Worm (Caenorhabditis elegans) whole organism, mixed stage, embryonic: ENCODE data around the gene lin-39.

Experiments used
- bed-3 ChIP-seq: fragments of 200-800 bp; sonication (Bioruptor generic); optimal IDR thresholded peaks from 3 replicates; lab custom pipeline; 2018; ENCODE audit warnings: mild to moderate bottlenecking, missing genetic modification characterization, moderate library complexity, missing compliant biosample characterization
- blmp-1 ChIP-seq: fragments of 150-350 bp; optimal IDR thresholded peaks from 2 replicates; lab custom pipeline; 2014; ENCODE audit warnings: missing biosample characterization, missing genetic modification characterization
- ceh-39 ChIP-seq: fragments of 150-350 bp; optimal IDR thresholded peaks from 2 replicates; lab custom pipeline; 2014; ENCODE audit warnings: missing biosample characterization, missing genetic modification characterization
- ceh-43 ChIP-seq: fragments of 200-800 bp; sonication (Bioruptor generic); optimal IDR thresholded peaks from 2 replicates; lab custom pipeline; 2018; ENCODE audit warnings: mild to moderate bottlenecking, missing genetic modification characterization, moderate library complexity, missing compliant biosample characterization
- ceh-83 ChIP-seq: fragments of 200-800 bp; sonication (Bioruptor generic); optimal IDR thresholded peaks from 2 replicates; lab custom pipeline; 2018; ENCODE audit warnings: mild to moderate bottlenecking, missing genetic modification characterization, missing compliant biosample characterization
- ces-1 ChIP-seq: fragments of 150-350 bp; optimal IDR thresholded peaks from 2 replicates; lab custom pipeline; 2014; ENCODE audit warnings: missing biosample characterization, missing genetic modification reagents, missing genetic modification characterization
- cnd-1 ChIP-seq: fragments of 200-800 bp; sonication (Bioruptor generic); optimal IDR thresholded peaks from 2 replicates; lab custom pipeline; 2018; ENCODE audit warnings: mild to moderate bottlenecking, missing genetic modification characterization, missing compliant biosample characterization
- drap-1 ChIP-seq: fragments of 200-800 bp; sonication (Bioruptor generic); optimal IDR thresholded peaks from 3 replicates; lab custom pipeline; 2018; ENCODE audit warnings: mild to moderate bottlenecking, missing genetic modification characterization, missing compliant biosample characterization
- elt-1 ChIP-seq: sonication (generic microtip); optimal IDR thresholded peaks from 2 replicates; lab custom pipeline; 2017; ENCODE audit warnings: missing genetic modification characterization, mild to moderate bottlenecking, missing compliant biosample characterization, antibody characterized with exemption, moderate library complexity, borderline replicate concordance; ENCODE audit not compliant: insufficient read depth
- elt-3 ChIP-seq: fragments of 150-350 bp; optimal IDR thresholded peaks from 2 replicates; lab custom pipeline; 2014; ENCODE audit warnings: missing biosample characterization, missing genetic modification characterization
- flh-1 ChIP-seq: fragments of 200-800 bp; sonication (Bioruptor generic); optimal IDR thresholded peaks from 2 replicates; lab custom pipeline; 2018; ENCODE audit warnings: mild to moderate bottlenecking, missing genetic modification characterization, moderate library complexity, missing compliant biosample characterization
- ham-2 ChIP-seq: fragments of 200-800 bp; sonication (Bioruptor generic); optimal IDR thresholded peaks from 2 replicates; lab custom pipeline; 2018; ENCODE audit warnings: mild to moderate bottlenecking, missing genetic modification characterization, missing compliant biosample characterization
- hlh-1 ChIP-seq: fragments of 150-350 bp; optimal IDR thresholded peaks from 2 replicates; lab custom pipeline; 2014; ENCODE audit warnings: missing biosample characterization, missing genetic modification reagents, missing genetic modification characterization
- mep-1 ChIP-seq: fragments of 150-350 bp; optimal IDR thresholded peaks from 2 replicates; lab custom pipeline; 2017; ENCODE audit warnings: missing biosample characterization, missing genetic modification reagents, missing genetic modification characterization, inconsistent platforms
- mls-2 ChIP-seq: sonication (generic microtip); optimal IDR thresholded peaks from 2 replicates; lab custom pipeline; 2016; ENCODE audit warnings: mild to moderate bottlenecking, missing genetic modification characterization, moderate library complexity, missing compliant biosample characterization
- nhr-12 ChIP-seq: fragments of 150-350 bp; optimal IDR thresholded peaks from 2 replicates; lab custom pipeline; 2014; ENCODE audit warnings: missing biosample characterization, missing genetic modification characterization
- nhr-2 ChIP-seq: fragments of 150-350 bp; optimal IDR thresholded peaks from 2 replicates; lab custom pipeline; 2014; ENCODE audit warnings: missing biosample characterization, missing genetic modification characterization
- nhr-237 ChIP-seq: fragments of 150-350 bp; optimal IDR thresholded peaks from 2 replicates; lab custom pipeline; 2014; ENCODE audit warnings: missing biosample characterization, missing genetic modification characterization
- nhr-28 ChIP-seq: fragments of 150-350 bp; optimal IDR thresholded peaks from 2 replicates; lab custom pipeline; 2014; ENCODE audit warnings: missing biosample characterization, missing genetic modification characterization
- nhr-76 ChIP-seq: sonication (generic microtip); optimal IDR thresholded peaks from 2 replicates; lab custom pipeline; 2017; ENCODE audit warnings: missing biosample characterization, missing genetic modification characterization
- sem-2 ChIP-seq: fragments of 200-800 bp; sonication (Bioruptor generic); optimal IDR thresholded peaks from 2 replicates; lab custom pipeline; 2018; ENCODE audit warnings: mild to moderate bottlenecking, missing genetic modification characterization, missing compliant biosample characterization
- sptf-1 ChIP-seq: sonication (generic microtip); optimal IDR thresholded peaks from 2 replicates; lab custom pipeline; 2017; ENCODE audit warnings: mild to moderate bottlenecking, missing genetic modification characterization, moderate library complexity, missing compliant biosample characterization
- tbx-8 ChIP-seq: fragments of 200-800 bp; sonication (Bioruptor generic); optimal IDR thresholded peaks from 2 replicates; lab custom pipeline; 2018; ENCODE audit warnings: mild to moderate bottlenecking, missing genetic modification characterization, moderate library complexity, missing compliant biosample characterization
- unc-39 ChIP-seq: fragments of 150-350 bp; optimal IDR thresholded peaks from 2 replicates; lab custom pipeline; 2014; ENCODE audit warnings: missing biosample characterization, missing genetic modification characterization
- unc-62 ChIP-seq: fragments of 150-350 bp; optimal IDR thresholded peaks from 2 replicates; lab custom pipeline; 2014; ENCODE audit warnings: missing biosample characterization, missing genetic modification reagents, missing genetic modification characterization
- zip-8 ChIP-seq: fragments of 150-350 bp; optimal IDR thresholded peaks from 2 replicates; lab custom pipeline; 2014; ENCODE audit warnings: missing biosample characterization, missing genetic modification characterization

lin-39 gene

DNA sequence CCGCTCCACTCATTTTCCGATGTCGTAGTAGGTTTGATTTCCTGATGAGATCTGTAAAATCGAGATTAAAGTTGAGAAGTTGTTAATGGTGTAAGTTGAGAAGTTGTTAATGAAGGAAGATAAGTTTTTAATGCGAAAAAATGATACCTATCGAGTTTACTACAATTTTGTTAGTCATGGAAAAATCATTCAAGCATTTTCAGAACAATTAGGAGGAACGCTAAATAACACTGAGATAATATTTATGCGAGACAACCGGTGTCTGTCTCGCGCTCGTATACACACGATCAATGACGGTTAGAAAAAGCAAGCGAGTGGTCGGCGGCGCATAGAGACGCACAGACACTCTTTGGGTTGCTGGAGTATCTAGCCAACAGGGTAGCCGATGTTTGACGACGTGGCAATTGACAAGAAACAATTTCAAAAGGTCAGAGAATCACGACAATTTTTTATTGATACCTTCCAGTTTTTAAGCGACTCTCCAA lies 38.6 kb downstream of the lin-39 start, which contains the start of gene cgh-1:
TSS of gene cgh-1 (minus strand) at position 51 of the 485 bp plus-strand sequence.
- TF ChIP-seq sptf-1 (tag; lab: Kevin White, UChicago), result no peak
- no peak for TF ChIP-seq mls-2 (tag; lab: Kevin White, UChicago)
- TF ChIP-seq cnd-1 (tag; lab: Kevin White, UChicago), result no peak
- no peak for TF ChIP-seq mep-1 (tag; lab: Kevin White, UChicago)
- no peak for TF ChIP-seq elt-1 (tag; lab: Kevin White, UChicago)
- no peak for TF ChIP-seq unc-62 (GFP tag; lab: Kevin White, UChicago)
- TF ChIP-seq ceh-83 (GFP tag; lab: Kevin White, UChicago), result no peak
- TF ChIP-seq flh-1, result no peak
- no peak for TF ChIP-seq drap-1 (GFP tag; lab: Kevin White, UChicago)
- TF ChIP-seq ham-2, result no peak
- TF ChIP-seq ces-1 (GFP tag; lab: Kevin White, UChicago), result no peak
- no peak for TF ChIP-seq nhr-28
- no peak for TF ChIP-seq nhr-12 (tag; lab: Kevin White, UChicago)

DNA sequence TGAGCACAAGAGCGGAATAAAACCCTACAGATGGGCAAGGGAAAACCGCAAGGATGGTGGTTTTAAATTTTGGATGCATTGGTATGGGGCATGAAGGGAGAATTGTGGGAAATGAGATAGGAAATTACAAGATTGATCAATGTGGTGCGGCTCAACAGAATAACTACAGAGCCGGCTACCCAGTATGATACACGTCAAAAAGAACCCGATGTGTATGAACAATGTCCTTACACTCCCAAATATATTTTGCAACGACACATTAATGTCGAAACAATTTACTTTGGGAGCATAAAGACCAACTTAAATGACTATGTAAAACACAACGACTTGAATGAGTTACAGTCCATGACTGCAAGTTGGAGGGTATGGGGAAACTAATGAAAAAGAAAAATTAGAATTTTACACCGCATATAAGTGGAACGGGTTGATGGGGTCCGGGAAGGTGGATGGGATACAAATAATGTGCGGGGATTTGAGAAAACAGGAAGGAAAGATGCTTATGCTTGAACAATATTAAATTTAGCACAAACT lies 40.8 kb downstream of the lin-39 start:
- TF ChIP-seq nhr-76 (tag; lab: Kevin White, UChicago) (no peak), hlh-1 (tag; lab: Kevin White, UChicago) (no peak), blmp-1 (tag; lab: Kevin White, UChicago) (no peak)

DNA sequence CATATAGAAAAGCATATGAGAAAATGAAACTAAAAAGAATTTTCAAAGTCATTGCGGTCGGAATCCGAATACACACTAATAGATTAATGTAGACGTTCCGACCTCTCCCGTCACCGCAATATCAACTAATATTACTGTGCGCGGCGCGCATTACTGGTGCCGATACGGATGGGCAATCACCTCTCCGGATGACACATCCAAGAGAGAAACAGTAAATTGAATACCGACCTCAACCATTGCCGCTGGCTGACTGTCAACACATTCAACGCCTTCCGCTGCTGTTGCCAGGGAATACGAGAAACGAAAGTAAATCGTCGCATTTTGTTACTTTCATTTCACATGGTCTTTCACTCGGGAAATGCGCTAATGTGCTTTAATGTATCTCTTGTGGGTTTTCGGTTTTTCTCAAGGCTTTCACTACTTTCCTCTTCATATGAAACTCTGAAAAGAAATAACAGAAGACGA lies 41.5 kb downstream of the lin-39 start:
- TF ChIP-seq ceh-43 (no peak), ham-2 (peak; percentile 51), nhr-237 (tag; lab: Kevin White, UChicago) (no peak), blmp-1 (tag; lab: Kevin White, UChicago) (peak; percentile 93), mls-2 (tag; lab: Kevin White, UChicago) (peak; percentile 59)
- TF ChIP-seq, all 35 proteins: peak for 3

DNA sequence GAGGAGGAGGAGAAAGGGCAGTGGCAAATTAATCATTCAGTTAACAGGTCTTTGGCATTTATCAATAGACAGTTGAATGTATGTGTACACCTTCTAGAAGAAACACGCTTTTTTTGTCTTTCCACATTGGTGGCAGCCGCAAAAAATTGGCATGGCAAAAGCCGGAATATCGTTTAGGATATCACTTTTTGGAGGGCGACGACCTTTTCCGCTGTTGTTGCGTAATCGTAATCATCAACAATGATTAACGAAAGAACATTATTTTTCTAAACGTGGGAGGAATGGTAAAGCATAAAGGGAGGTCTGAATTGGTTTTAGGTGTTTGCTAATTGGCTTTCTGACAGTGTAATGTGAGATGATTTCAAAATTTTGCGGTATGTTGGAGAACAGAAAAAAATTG lies 44.5 kb downstream of the lin-39 start:
- TF ChIP-seq zip-8 (tag; lab: Kevin White, UChicago), result peak; percentile 67
- no peak for TF ChIP-seq nhr-2 (tag; lab: Kevin White, UChicago)

DNA sequence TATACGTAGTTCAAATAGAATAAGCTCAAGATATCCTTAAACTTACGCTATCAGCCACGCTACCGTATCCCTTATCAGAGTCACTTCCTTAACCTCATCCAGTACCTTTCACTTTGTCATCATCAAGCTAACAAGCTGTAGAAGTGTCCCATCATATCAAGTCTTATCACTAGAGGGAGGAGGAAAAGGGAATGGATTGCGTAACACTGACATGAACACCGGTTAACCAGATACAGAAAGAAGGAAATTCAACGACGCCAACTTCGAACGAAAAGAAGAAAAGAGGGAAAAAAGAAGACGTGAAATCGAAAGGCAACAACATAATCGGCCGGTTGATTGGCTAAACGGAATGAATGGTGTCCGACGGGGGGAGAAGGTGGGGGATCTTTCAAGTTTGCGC lies 46.4 kb downstream of the lin-39 start:
- no peak for TF ChIP-seq sptf-1 (tag; lab: Kevin White, UChicago)
- peak; percentile 48 for TF ChIP-seq zip-8 (tag; lab: Kevin White, UChicago)

DNA sequence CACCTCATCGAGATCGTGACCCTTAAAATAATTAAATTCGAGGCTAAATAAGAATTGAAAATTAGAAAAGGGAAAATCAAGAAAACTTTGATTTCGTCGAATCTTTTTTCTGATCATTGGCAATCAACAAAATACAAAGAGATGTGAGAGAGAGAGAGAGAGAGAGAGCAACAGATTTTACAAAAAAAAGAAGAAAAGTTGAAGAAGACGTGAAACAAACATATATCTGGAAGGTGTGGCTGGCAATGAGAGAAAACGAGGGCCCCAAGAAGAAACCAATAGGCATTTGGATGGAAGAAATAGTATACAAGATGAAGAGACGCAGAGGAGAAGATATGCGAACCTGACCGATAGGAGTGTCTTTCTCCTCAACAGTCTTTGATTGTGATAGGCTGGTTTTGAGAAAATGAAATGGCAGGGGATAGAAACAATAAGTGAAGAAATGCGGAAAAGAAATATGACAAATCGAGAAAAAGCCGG lies 47.3 kb downstream of the lin-39 start, which contains the start of gene mup-4:
TSS of gene mup-4 (minus strand) at position 51 of the 480 bp plus-strand sequence.
- no peak for TF ChIP-seq ces-1 (GFP tag; lab: Kevin White, UChicago)

DNA sequence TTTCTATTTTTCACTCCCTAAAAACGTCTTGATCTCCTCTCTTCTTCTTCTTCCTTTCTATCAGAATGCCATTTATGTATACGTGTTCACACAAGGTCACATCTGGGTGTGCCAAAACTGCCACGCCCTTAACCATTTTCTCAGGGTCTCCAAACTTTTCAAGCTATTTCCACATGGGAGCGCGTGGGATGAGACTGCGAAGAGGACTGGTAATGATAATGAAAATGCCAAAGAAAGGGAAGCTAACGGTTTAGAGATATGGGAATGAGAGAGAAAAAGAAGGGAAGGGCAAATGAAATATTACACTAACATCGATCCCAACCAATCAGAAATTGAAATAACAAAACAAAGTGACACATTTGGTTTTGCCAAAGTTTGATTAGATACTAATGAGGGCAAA lies 48.1 kb downstream of the lin-39 start:
- TF ChIP-seq tbx-8 (GFP tag; lab: Kevin White, UChicago) (no peak), ham-2 (no peak), nhr-12 (tag; lab: Kevin White, UChicago) (no peak), blmp-1 (tag; lab: Kevin White, UChicago) (no peak)

DNA sequence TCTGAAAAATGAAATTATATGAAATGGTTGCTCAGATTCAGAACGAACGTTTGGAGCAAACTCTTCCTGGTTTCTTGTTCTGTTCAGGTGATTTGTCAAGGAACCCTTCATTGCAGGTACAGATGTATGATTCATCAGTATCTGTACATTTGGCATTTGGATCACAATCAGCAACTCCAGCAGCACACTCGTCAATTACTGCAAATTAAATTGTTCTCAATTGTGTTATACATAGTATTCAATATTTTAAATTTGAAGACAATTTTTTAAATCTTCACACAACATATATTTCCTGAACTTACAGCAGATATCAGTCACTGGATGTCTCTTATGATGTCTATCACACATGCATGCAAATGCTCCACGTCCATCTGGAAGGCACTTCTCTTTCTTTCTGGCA lies 51.7 kb downstream of the lin-39 start:
- no peak for TF ChIP-seq bed-3 (GFP tag; lab: Kevin White, UChicago)
- no peak for TF ChIP-seq nhr-237 (tag; lab: Kevin White, UChicago)
- no peak for TF ChIP-seq unc-39 (tag; lab: Kevin White, UChicago)
- TF ChIP-seq zip-8 (tag; lab: Kevin White, UChicago), result no peak
- no peak for TF ChIP-seq mls-2 (tag; lab: Kevin White, UChicago)
- TF ChIP-seq ceh-83 (GFP tag; lab: Kevin White, UChicago), result no peak
- no peak for TF ChIP-seq blmp-1 (tag; lab: Kevin White, UChicago)
- no peak for TF ChIP-seq cnd-1 (tag; lab: Kevin White, UChicago)
- TF ChIP-seq ceh-39 (tag; lab: Kevin White, UChicago), result no peak
- TF ChIP-seq elt-3 (tag; lab: Kevin White, UChicago), result no peak
- no peak for TF ChIP-seq drap-1 (GFP tag; lab: Kevin White, UChicago)
- no peak for TF ChIP-seq sem-2 (GFP tag; lab: Kevin White, UChicago)
- no peak for TF ChIP-seq sptf-1 (tag; lab: Kevin White, UChicago)
- TF ChIP-seq, all 35 proteins: peak for 0
